Fruit fly (Drosophila melanogaster) whole organism, pupa: ENCODE results near the gene CG1265.

ENCODE experiments used
- CG13204 ChIP-seq: fragments of 200-800 bp; sonication (Bioruptor generic); optimal IDR thresholded peaks from 2 replicates; lab custom pipeline; 2018; ENCODE audit warnings: missing biosample characterization, mild to moderate bottlenecking, missing genetic modification characterization, moderate library complexity
- CG17806 ChIP-seq: fragments of 200-800 bp; sonication (Bioruptor generic); optimal IDR thresholded peaks from 2 replicates; lab custom pipeline; 2018; ENCODE audit warnings: missing biosample characterization, mild to moderate bottlenecking, missing genetic modification characterization, moderate library complexity
- CG4496 ChIP-seq: fragments of 200-800 bp; sonication (Bioruptor generic); IDR thresholded peaks from 3 replicates; pipeline ENCODE4 v1.3.6; 2022; ENCODE audit warnings: missing biosample characterization, missing genetic modification characterization
- CG9948 ChIP-seq: fragments of 200-800 bp; sonication (Bioruptor generic); optimal IDR thresholded peaks from 2 replicates; lab custom pipeline; 2018; ENCODE audit warnings: missing biosample characterization, mild to moderate bottlenecking, missing genetic modification characterization, moderate library complexity
- D1 ChIP-seq: fragments of 200-800 bp; sonication (Bioruptor generic); optimal IDR thresholded peaks from 2 replicates; lab custom pipeline; 2018; ENCODE audit warnings: missing biosample characterization, mild to moderate bottlenecking, missing genetic modification characterization, moderate library complexity
- EcR ChIP-seq: fragments of 200-800 bp; sonication (Bioruptor generic); optimal IDR thresholded peaks from 3 replicates; lab custom pipeline; 2019; ENCODE audit warnings: missing biosample characterization, missing genetic modification characterization, mild to moderate bottlenecking, moderate library complexity, missing genetic modification reagents
- Ets98B ChIP-seq: fragments of 200-800 bp; sonication (Bioruptor generic); IDR thresholded peaks from 2 replicates; pipeline ENCODE4 v1.3.6; 2022; ENCODE audit warnings: missing biosample characterization, missing genetic modification characterization
- Snoo ChIP-seq: fragments of 200-800 bp; sonication (Bioruptor generic); optimal IDR thresholded peaks from 3 replicates; lab custom pipeline; 2017; ENCODE audit warnings: missing biosample characterization, mild to moderate bottlenecking, missing genetic modification characterization, inconsistent platforms
- fd96Ca ChIP-seq: fragments of 200-800 bp; sonication (Bioruptor generic); IDR thresholded peaks from 3 replicates; pipeline ENCODE4 v1.3.6; 2022; ENCODE audit warnings: missing biosample characterization, missing genetic modification characterization
- gl ChIP-seq: fragments of 200-800 bp; sonication (Bioruptor generic); optimal IDR thresholded peaks from 2 replicates; lab custom pipeline; 2018; ENCODE audit warnings: missing biosample characterization, mild to moderate bottlenecking, missing genetic modification characterization

dm6 chr3L:4259102-4259558 is 4.6 kb downstream of the CG1265 start, which contains the start of the genes CG15011 and CG1309:
- TF ChIP-seq Snoo (tag; lab: Kevin White, UChicago) = peak; percentile 68
- no peak for TF ChIP-seq CG13204 (GFP tag; lab: Kevin White, UChicago)
- TF ChIP-seq CG4496 = peak; percentile 82
- peak; percentile 70 for TF ChIP-seq CG17806 (tag; lab: Kevin White, UChicago)
- TF ChIP-seq D1 (tag; lab: Kevin White, UChicago) = no peak
- TF ChIP-seq CG9948 (tag; lab: Kevin White, UChicago) = peak; percentile 69
- peak; percentile 31 for TF ChIP-seq gl
- no peak for TF ChIP-seq fd96Ca (GFP tag; lab: Robert Waterston, UW)
- TF ChIP-seq Ets98B (GFP tag; lab: Robert Waterston, UW) = peak; percentile 47; the same call in 1 of the 2 replicates
- TF ChIP-seq EcR (GFP tag; lab: Kevin White, UChicago) = peak; percentile 34
